Worm (Caenorhabditis elegans): Measurements from ENCODE around the gene fbxa-163.

Gene fbxa-163

ce11 chrII:1600661-1601060 is 9.9 kb downstream of the fbxa-163 start, which contains the start of gene bath-26:
TSS of gene bath-26 (minus strand) at chrII:1600761.
- no peak for TF ChIP-seq Y55F3AM.14 (GFP tag; optimal IDR thresholded peaks at IDR 0.05)
- TF ChIP-seq nhr-25 (tag; optimal IDR thresholded peaks at IDR 0.05) = no peak
- TF ChIP-seq lin-11 (tag; optimal IDR thresholded peaks at IDR 0.05) = no peak
- TF ChIP-seq snpc-4 (tag; optimal IDR thresholded peaks at IDR 0.05) = no peak
- TF ChIP-seq lin-39 (tag; optimal IDR thresholded peaks at IDR 0.05) = no peak
- no peak for TF ChIP-seq sma-3 (GFP tag; optimal IDR thresholded peaks at IDR 0.05)
- TF ChIP-seq nhr-23 (tag; optimal IDR thresholded peaks at IDR 0.05) = no peak
- no peak for TF ChIP-seq elt-3 (tag; optimal IDR thresholded peaks at IDR 0.05)
- no peak for TF ChIP-seq egl-27 (tag; optimal IDR thresholded peaks at IDR 0.05)
- no peak for TF ChIP-seq nhr-21 (tag; optimal IDR thresholded peaks at IDR 0.05)

ce11 chrII:1597101-1598088 is 13.1 kb downstream of the fbxa-163 start, which contains the start of gene bath-46:
TSS of gene bath-46 (plus strand) at chrII:1597906.
- TF ChIP-seq nhr-129 (tag; optimal IDR thresholded peaks at IDR 0.05) (peak; percentile 2), ztf-4 (tag; optimal IDR thresholded peaks at IDR 0.05) (no peak), fos-1 (tag; optimal IDR thresholded peaks at IDR 0.05) (peak; percentile 74), nhr-77 (tag; optimal IDR thresholded peaks at IDR 0.05) (no peak)

ce11 chrII:1595137-1595536 is 15.4 kb downstream of the fbxa-163 start, which contains the start of gene clec-20:
TSS of gene clec-20 (minus strand) at chrII:1595237.
- TF ChIP-seq ama-1 (optimal IDR thresholded peaks at IDR 0.05) = no peak
- TF ChIP-seq unc-62 (GFP tag; optimal IDR thresholded peaks at IDR 0.05) = no peak
- no peak for TF ChIP-seq ceh-82 (tag; optimal IDR thresholded peaks at IDR 0.05)
- no peak for TF ChIP-seq nhr-25 (tag; optimal IDR thresholded peaks at IDR 0.05)
- no peak for TF ChIP-seq sma-3 (GFP tag; optimal IDR thresholded peaks at IDR 0.05)
- no peak for TF ChIP-seq sem-4 (tag; optimal IDR thresholded peaks at IDR 0.05)
- no peak for TF ChIP-seq F13H6.1 (tag; optimal IDR thresholded peaks at IDR 0.05)
- TF ChIP-seq peb-1 (tag; optimal IDR thresholded peaks at IDR 0.05) = no peak
- no peak for TF ChIP-seq aly-2 (tag; optimal IDR thresholded peaks at IDR 0.05)
- TF ChIP-seq elt-1 (tag; optimal IDR thresholded peaks at IDR 0.05) = no peak
- TF ChIP-seq nhr-21 (tag; optimal IDR thresholded peaks at IDR 0.05) = no peak
- TF ChIP-seq nhr-23 (tag; optimal IDR thresholded peaks at IDR 0.05) = no peak
- TF ChIP-seq sma-9 (GFP tag; optimal IDR thresholded peaks at IDR 0.05) = no peak
- no peak for TF ChIP-seq sma-9 (tag; optimal IDR thresholded peaks at IDR 0.05)
- no peak for TF ChIP-seq nhr-237 (tag; optimal IDR thresholded peaks at IDR 0.05)
- no peak for TF ChIP-seq nhr-6 (tag; optimal IDR thresholded peaks at IDR 0.05)
- no peak for TF ChIP-seq alr-1 (tag; optimal IDR thresholded peaks at IDR 0.05)
- TF ChIP-seq ztf-1 (GFP tag; conservative IDR thresholded peaks at IDR 0.05) = no peak
- TF ChIP-seq lin-13 (GFP tag; optimal IDR thresholded peaks at IDR 0.05) = no peak
- TF ChIP-seq nhr-11 (tag; optimal IDR thresholded peaks at IDR 0.05) = no peak

- TF ChIP-seq nhr-77 (tag; optimal IDR thresholded peaks at IDR 0.05) = no peak
- no peak for TF ChIP-seq mdl-1 (tag; optimal IDR thresholded peaks at IDR 0.05)
- no peak for TF ChIP-seq nhr-237 (tag; optimal IDR thresholded peaks at IDR 0.05)
- no peak for TF ChIP-seq blmp-1 (tag; optimal IDR thresholded peaks at IDR 0.05; ENCODE audit: insufficient read depth)
- no peak for TF ChIP-seq ceh-16 (tag; optimal IDR thresholded peaks at IDR 0.05)
- no peak for TF ChIP-seq snpc-4 (tag; optimal IDR thresholded peaks at IDR 0.05)
- TF ChIP-seq ztf-1 (GFP tag; conservative IDR thresholded peaks at IDR 0.05) = no peak
- TF ChIP-seq mab-5 (tag; optimal IDR thresholded peaks at IDR 0.05) = no peak
- TF ChIP-seq R02D3.7 (tag; optimal IDR thresholded peaks at IDR 0.05) = no peak
Measured at ce11 chrII:1589845-1590244, 20.7 kb downstream of the fbxa-163 start, which contains the start of gene T07H3.7. TSS of gene T07H3.7 (minus strand) at chrII:1589945.
